Worm (Caenorhabditis elegans) whole organism, early embryonic: ENCODE measurements around the gene T21E8.6.

Experiments
- aly-1 ChIP-seq: sonication (generic microtip); optimal IDR thresholded peaks from 2 replicates; lab custom pipeline; 2016; ENCODE audit warnings: missing genetic modification characterization, missing compliant biosample characterization
- ama-1 ChIP-seq: fragments of 150-350 bp; optimal IDR thresholded peaks from 2 replicates; lab custom pipeline; 2014
- scrt-1 ChIP-seq: fragments of 200-800 bp; sonication (Bioruptor generic); IDR thresholded peaks from 2 replicates; pipeline ENCODE4 v1.3.6; 2022; ENCODE audit warnings: missing genetic modification characterization, missing compliant biosample characterization
- sea-1 ChIP-seq: fragments of 200-800 bp; sonication (Bioruptor generic); conservative IDR thresholded peaks from 2 replicates; pipeline ENCODE4 v1.3.6; 2022; ENCODE audit warnings: missing genetic modification characterization, missing compliant biosample characterization
- tbx-37 ChIP-seq: fragments of 200-800 bp; sonication (Bioruptor generic); conservative IDR thresholded peaks from 2 replicates; pipeline ENCODE4 v1.3.6; 2022; ENCODE audit warnings: missing genetic modification reagents, missing genetic modification characterization, missing compliant biosample characterization

DNA sequence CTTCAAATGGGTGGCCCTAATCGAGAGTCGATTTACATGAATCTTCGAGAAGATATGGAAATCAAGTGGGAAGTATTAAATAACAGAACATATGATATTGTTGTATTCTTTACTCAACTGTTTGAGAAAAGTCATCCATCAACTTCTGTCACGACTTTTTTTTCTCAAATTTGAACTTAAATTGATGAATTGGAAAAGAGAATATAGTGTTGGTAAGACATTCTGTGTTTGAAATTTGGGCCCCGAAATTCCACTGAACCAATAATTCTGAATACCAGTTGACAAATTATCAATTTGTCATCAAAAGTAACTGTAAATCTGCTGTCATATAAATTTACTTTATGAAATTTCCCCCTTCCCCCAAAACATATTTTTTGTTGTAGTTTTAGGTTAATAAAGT, 35.2 kb upstream of the T21E8.6 start:
- TF ChIP-seq aly-1 (tag; lab: Kevin White, UChicago) (no peak), sea-1 (GFP tag; lab: Robert Waterston, UW) (no peak), tbx-37 (no peak), scrt-1 (GFP tag; lab: Robert Waterston, UW) (no peak), ama-1 (lab: Kevin White, UChicago) (no peak)
